Fruit fly (Drosophila melanogaster): ENCODE data around the gene E5.

The E5 gene

DNA sequence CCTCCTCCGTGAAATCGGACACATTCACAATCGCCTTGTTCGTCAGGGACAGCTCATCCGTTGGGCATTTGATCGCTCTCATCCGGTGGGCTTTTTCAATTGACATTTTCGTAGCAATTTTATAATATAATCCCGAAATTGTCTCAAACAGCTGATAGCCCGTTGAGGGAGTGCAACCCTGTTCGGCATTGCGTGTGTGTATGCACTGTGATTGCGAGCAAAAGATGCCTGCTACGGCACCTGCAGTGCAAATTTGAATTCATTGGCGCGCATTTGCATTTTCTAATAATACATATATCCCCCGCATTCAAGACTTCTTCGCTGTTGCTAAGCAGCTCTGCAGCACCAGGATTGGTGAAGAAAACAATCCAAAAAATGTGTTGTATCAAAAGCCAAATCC lies 36.9 kb downstream of the E5 start, which contains the start of gene Nsf2 (continued):
- TF ChIP-seq slou (GFP tag; optimal IDR thresholded peaks at IDR 0.05), result no peak
- no peak for TF ChIP-seq NFAT (GFP tag; IDR thresholded peaks at IDR 0.05)
- TF ChIP-seq CG17359 (tag; optimal IDR thresholded peaks at IDR 0.05), result no peak
- no peak for TF ChIP-seq gsb (GFP tag; IDR thresholded peaks at IDR 0.05)
- TF ChIP-seq lola (GFP tag; optimal IDR thresholded peaks at IDR 0.05), result no peak
- no peak for TF ChIP-seq CG7963 (GFP tag; IDR thresholded peaks at IDR 0.05; ENCODE audit: partially characterized antibody)
- TF ChIP-seq CG18764 (GFP tag; optimal IDR thresholded peaks at IDR 0.05), result no peak
- no peak for TF ChIP-seq CG8290 (GFP tag; optimal IDR thresholded peaks at IDR 0.05)
- TF ChIP-seq CG8290 (tag; optimal IDR thresholded peaks at IDR 0.05), result peak in 1 of 2 experiments; percentile 72
- no peak for TF ChIP-seq sima (GFP tag; optimal IDR thresholded peaks at IDR 0.05)
- peak; percentile 90 for TF ChIP-seq Blimp-1 (GFP tag; optimal IDR thresholded peaks at IDR 0.05)
- no peak for TF ChIP-seq nau (GFP tag; optimal IDR thresholded peaks at IDR 0.05)
- no peak for TF ChIP-seq CG3065 (GFP tag; optimal IDR thresholded peaks at IDR 0.05)
- TF ChIP-seq CG15011 (GFP tag; optimal IDR thresholded peaks at IDR 0.05), result no peak
- no peak for TF ChIP-seq HLH54F (GFP tag; optimal IDR thresholded peaks at IDR 0.05)
- no peak for TF ChIP-seq CG3838 (GFP tag; optimal IDR thresholded peaks at IDR 0.05)
- no peak for TF ChIP-seq CG11456 (GFP tag; IDR thresholded peaks at IDR 0.05)
- peak; percentile 59 for TF ChIP-seq phol (tag; optimal IDR thresholded peaks at IDR 0.05)
- no peak for TF ChIP-seq ranshi (GFP tag; IDR thresholded peaks at IDR 0.05)
- TF ChIP-seq Sry-δ (GFP tag; optimal IDR thresholded peaks at IDR 0.05), result peak; percentile 48
- TF ChIP-seq hth (optimal IDR thresholded peaks at IDR 0.05), result no peak
- TF ChIP-seq CG1603 (tag; optimal IDR thresholded peaks at IDR 0.05), result peak; percentile 88
- TF ChIP-seq CG3726 (GFP tag; IDR thresholded peaks at IDR 0.05), result no peak
- no peak for TF ChIP-seq Lpt (GFP tag; optimal IDR thresholded peaks at IDR 0.05)
- TF ChIP-seq abd-A (tag; optimal IDR thresholded peaks at IDR 0.05), result no peak
- TF ChIP-seq cato (GFP tag; optimal IDR thresholded peaks at IDR 0.05; ENCODE audit: borderline replicate concordance), result no peak
- peak; percentile 37 for TF ChIP-seq her (GFP tag; optimal IDR thresholded peaks at IDR 0.05)
- TF ChIP-seq yki (optimal IDR thresholded peaks at IDR 0.05), result no peak
- TF ChIP-seq CG31224 (GFP tag; IDR thresholded peaks at IDR 0.05), result no peak
- no peak for TF ChIP-seq jumu (GFP tag; optimal IDR thresholded peaks at IDR 0.05)
- TF ChIP-seq fd3F (GFP tag; optimal IDR thresholded peaks at IDR 0.05), result no peak
- no peak for TF ChIP-seq dimm (GFP tag; IDR thresholded peaks at IDR 0.05)
- peak; percentile 18 for TF ChIP-seq Xbp1 (GFP tag; optimal IDR thresholded peaks at IDR 0.05)
- TF ChIP-seq Optix (GFP tag; IDR thresholded peaks at IDR 0.05), result no peak
- no peak for TF ChIP-seq CG3995 (GFP tag; optimal IDR thresholded peaks at IDR 0.05)
- TF ChIP-seq zf30C (GFP tag; optimal IDR thresholded peaks at IDR 0.05), result no peak
- TF ChIP-seq Sox100B (GFP tag; optimal IDR thresholded peaks at IDR 0.05), result no peak
- no peak for TF ChIP-seq CG2202 (tag; optimal IDR thresholded peaks at IDR 0.05)
- no peak for TF ChIP-seq CG6683 (GFP tag; optimal IDR thresholded peaks at IDR 0.05)
- TF ChIP-seq knrl (GFP tag; IDR thresholded peaks at IDR 0.05; ENCODE audit: partially characterized antibody), result 0 out of 3 replicates have a peak, but pooled peaks have one; percentile 34
- peak; percentile 99 for TF ChIP-seq CG18011 (GFP tag; optimal IDR thresholded peaks at IDR 0.05)
- no peak for TF ChIP-seq sd (tag; optimal IDR thresholded peaks at IDR 0.05)
- TF ChIP-seq CG34224 (GFP tag; IDR thresholded peaks at IDR 0.05; ENCODE audit: partially characterized antibody), result peak; percentile 54; the same call in 2 of the 3 replicates
- peak; percentile 60 for TF ChIP-seq Sry-β (GFP tag; optimal IDR thresholded peaks at IDR 0.05)
- TF ChIP-seq CG6813 (GFP tag; optimal IDR thresholded peaks at IDR 0.05), result no peak
- no peak for TF ChIP-seq ind (GFP tag; optimal IDR thresholded peaks at IDR 0.05)
- no peak for TF ChIP-seq CG7786 (GFP tag; optimal IDR thresholded peaks at IDR 0.05)
- TF ChIP-seq CG9727 (GFP tag; optimal IDR thresholded peaks at IDR 0.05), result peak; percentile 30
- TF ChIP-seq CG17912 (GFP tag; optimal IDR thresholded peaks at IDR 0.05), result peak; percentile 34
- TF ChIP-seq CG13775 (GFP tag; optimal IDR thresholded peaks at IDR 0.05), result no peak
- TF ChIP-seq CG12104 (GFP tag; optimal IDR thresholded peaks at IDR 0.05), result no peak
- no peak for TF ChIP-seq CG11695 (GFP tag; IDR thresholded peaks at IDR 0.05)

Data from whole organism, embryonic.